Fruit fly (Drosophila melanogaster): ENCODE results near the gene ND-13B.
A peak's percentile ranks its signal among the peaks of the same experiment; 100 is the strongest.

The ND-13B gene

dm6 chr3L:10682725-10683367 lies 11.1 kb downstream of the ND-13B start (continued):
- peak; percentile 89 for TF ChIP-seq CG18011 (GFP tag; optimal IDR thresholded peaks at IDR 0.05)
- TF ChIP-seq chinmo (GFP tag; IDR thresholded peaks at IDR 0.05; ENCODE audit: partially characterized antibody), result peak; percentile 87
- TF ChIP-seq D19A (tag; optimal IDR thresholded peaks at IDR 0.05), result peak; percentile 96
- TF ChIP-seq tll (GFP tag; optimal IDR thresholded peaks at IDR 0.05), result peak in 1 of 2 experiments; percentile 17
- TF ChIP-seq CG4328 (GFP tag; optimal IDR thresholded peaks at IDR 0.05), result peak; percentile 98
- TF ChIP-seq sd (tag; optimal IDR thresholded peaks at IDR 0.05), result peak; percentile 96
- TF ChIP-seq CG6654 (GFP tag; optimal IDR thresholded peaks at IDR 0.05), result peak; percentile 91
- peak; percentile 84 for TF ChIP-seq CG1024 (GFP tag; IDR thresholded peaks at IDR 0.05)
- peak; percentile 91 for TF ChIP-seq CG12071 (GFP tag; optimal IDR thresholded peaks at IDR 0.05)
- TF ChIP-seq CG16779 (GFP tag; IDR thresholded peaks at IDR 0.05), result peak; percentile 71
- TF ChIP-seq CG3281 (GFP tag; optimal IDR thresholded peaks at IDR 0.05), result peak; percentile 99
- TF ChIP-seq CG9797 (GFP tag; optimal IDR thresholded peaks at IDR 0.05), result peak; percentile 65
- TF ChIP-seq CG15011 (GFP tag; optimal IDR thresholded peaks at IDR 0.05), result peak; percentile 98
- peak; percentile 88 for TF ChIP-seq CG13123 (GFP tag; optimal IDR thresholded peaks at IDR 0.05)
- peak; percentile 96 for TF ChIP-seq CG8290 (GFP tag; optimal IDR thresholded peaks at IDR 0.05)
- TF ChIP-seq CG8290 (tag; optimal IDR thresholded peaks at IDR 0.05), result peak; percentile 80 to 92
- TF ChIP-seq Myb (GFP tag; optimal IDR thresholded peaks at IDR 0.05), result peak; percentile 50
- peak; percentile 98 for TF ChIP-seq jigr1 (GFP tag; IDR thresholded peaks at IDR 0.05)
- TF ChIP-seq lola (GFP tag; optimal IDR thresholded peaks at IDR 0.05), result peak in 1 of 3 experiments; percentile 98
- peak; percentile 99 for TF ChIP-seq dysf (GFP tag; IDR thresholded peaks at IDR 0.05)
- no peak for TF ChIP-seq p53 (GFP tag; optimal IDR thresholded peaks at IDR 0.05)
- TF ChIP-seq lov (optimal IDR thresholded peaks at IDR 0.05), result no peak
- peak; percentile 80; the same call in 2 of the 3 replicates for TF ChIP-seq lov (GFP tag; IDR thresholded peaks at IDR 0.05)
- peak; percentile 97 for TF ChIP-seq sob (GFP tag; IDR thresholded peaks at IDR 0.05)
- peak; percentile 88 for TF ChIP-seq CG10565 (GFP tag; optimal IDR thresholded peaks at IDR 0.05)
- peak; percentile 91 for TF ChIP-seq CG33557 (GFP tag; optimal IDR thresholded peaks at IDR 0.05)
- peak; percentile 76 for TF ChIP-seq fu2 (GFP tag; optimal IDR thresholded peaks at IDR 0.05)
- TF ChIP-seq CG6683 (GFP tag; optimal IDR thresholded peaks at IDR 0.05), result peak; percentile 98
- peak; percentile 92 for TF ChIP-seq CG15696 (tag; optimal IDR thresholded peaks at IDR 0.05)
- peak; percentile 96 for TF ChIP-seq CG12219 (GFP tag; optimal IDR thresholded peaks at IDR 0.05)
- TF ChIP-seq cwo (GFP tag; optimal IDR thresholded peaks at IDR 0.05), result peak; percentile 99
- TF ChIP-seq tx (GFP tag; optimal IDR thresholded peaks at IDR 0.05), result peak; percentile 75
- peak; percentile 96 for TF ChIP-seq NfI (GFP tag; optimal IDR thresholded peaks at IDR 0.05)
- peak; percentile 92 for TF ChIP-seq CG2202 (tag; optimal IDR thresholded peaks at IDR 0.05)
- TF ChIP-seq ro (GFP tag; IDR thresholded peaks at IDR 0.05), result peak; percentile 92
- peak; percentile 94 for TF ChIP-seq Mad (GFP tag; optimal IDR thresholded peaks at IDR 0.05)
- peak; percentile 77 for TF ChIP-seq ems (GFP tag; optimal IDR thresholded peaks at IDR 0.05)
- TF ChIP-seq jumu (GFP tag; optimal IDR thresholded peaks at IDR 0.05), result peak; percentile 69
- TF ChIP-seq sima (GFP tag; optimal IDR thresholded peaks at IDR 0.05), result peak; percentile 42
- TF ChIP-seq nau (GFP tag; optimal IDR thresholded peaks at IDR 0.05), result peak; percentile 99
- peak; percentile 98 for TF ChIP-seq CG6854 (GFP tag; optimal IDR thresholded peaks at IDR 0.05)
- no peak for TF ChIP-seq Tbp (GFP tag; optimal IDR thresholded peaks at IDR 0.05)
- peak; percentile 91 for TF ChIP-seq ara (GFP tag; IDR thresholded peaks at IDR 0.05)
- peak; percentile 98 for TF ChIP-seq stc (GFP tag; IDR thresholded peaks at IDR 0.05)
- TF ChIP-seq CG18262 (tag; optimal IDR thresholded peaks at IDR 0.05), result peak; percentile 99
- peak; percentile 37 for TF ChIP-seq gro (GFP tag; optimal IDR thresholded peaks at IDR 0.05)
- TF ChIP-seq CG6689 (GFP tag; IDR thresholded peaks at IDR 0.05), result peak; percentile 98
- TF ChIP-seq danr (GFP tag; IDR thresholded peaks at IDR 0.05), result peak; percentile 97
- TF ChIP-seq emc (GFP tag; optimal IDR thresholded peaks at IDR 0.05), result peak; percentile 71
- TF ChIP-seq CG10274 (GFP tag; optimal IDR thresholded peaks at IDR 0.05), result peak; percentile 93
